Fruit fly (Drosophila melanogaster): ENCODE results near the gene CG42450.

The CG42450 gene

DNA sequence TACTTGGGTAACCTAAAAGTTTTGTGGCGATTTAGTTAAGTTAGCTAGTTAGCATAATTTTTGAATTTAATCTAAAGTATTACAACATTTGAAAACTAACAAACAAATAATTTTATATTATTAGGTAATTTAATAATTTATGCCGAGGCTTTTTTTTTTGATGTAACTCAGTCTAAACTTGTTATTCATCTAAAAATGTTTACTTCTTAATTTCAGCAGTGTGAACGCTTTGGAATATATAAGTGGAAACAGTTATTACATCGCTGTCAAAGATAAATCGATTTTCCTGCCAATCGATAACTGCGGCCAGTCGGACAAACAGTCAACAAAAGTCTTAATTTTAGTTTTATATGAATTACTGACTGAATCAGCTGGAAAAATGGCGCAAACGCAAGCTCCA, 44.8 kb downstream of the CG42450 start, which contains the start of gene Usp39 (continued):
- TF ChIP-seq Ada2b (GFP tag; IDR thresholded peaks at IDR 0.05) (no peak), CG6854 (GFP tag; optimal IDR thresholded peaks at IDR 0.05) (no peak), chif (GFP tag; optimal IDR thresholded peaks at IDR 0.05) (no peak), CG6791 (GFP tag; IDR thresholded peaks at IDR 0.05; ENCODE audit: partially characterized antibody) (peak; percentile 82), CG17612 (GFP tag; IDR thresholded peaks at IDR 0.05) (no peak), hb (GFP tag; IDR thresholded peaks at IDR 0.05; ENCODE audit: partially characterized antibody) (0 out of 3 replicates have a peak, but pooled peaks have one; percentile 53), D19A (tag; optimal IDR thresholded peaks at IDR 0.05) (no peak), sima (GFP tag; optimal IDR thresholded peaks at IDR 0.05) (no peak), gfzf (GFP tag; optimal IDR thresholded peaks at IDR 0.05) (peak; percentile 15), CG8388 (GFP tag; optimal IDR thresholded peaks at IDR 0.05) (no peak), CG6813 (GFP tag; optimal IDR thresholded peaks at IDR 0.05) (no peak), her (GFP tag; optimal IDR thresholded peaks at IDR 0.05) (no peak), H15 (GFP tag; IDR thresholded peaks at IDR 0.05) (no peak), Oaz (GFP tag; IDR thresholded peaks at IDR 0.05) (no peak), CG10366 (GFP tag; IDR thresholded peaks at IDR 0.05) (peak; percentile 18; the same call in 1 of the 2 replicates), lola (GFP tag; optimal IDR thresholded peaks at IDR 0.05) (peak in 1 of 3 experiments; percentile 8), CG1602 (GFP tag; optimal IDR thresholded peaks at IDR 0.05) (peak; percentile 18), sr (GFP tag; IDR thresholded peaks at IDR 0.05) (no peak), da (GFP tag; optimal IDR thresholded peaks at IDR 0.05) (no peak), CG11247 (GFP tag; IDR thresholded peaks at IDR 0.05) (no peak), CG14710 (tag; optimal IDR thresholded peaks at IDR 0.05) (peak; percentile 68), CG10274 (GFP tag; optimal IDR thresholded peaks at IDR 0.05) (no peak), dmrt11E (tag; optimal IDR thresholded peaks at IDR 0.05) (peak; percentile 26), Sry-δ (GFP tag; optimal IDR thresholded peaks at IDR 0.05) (peak; percentile 47), Mes4 (GFP tag; optimal IDR thresholded peaks at IDR 0.05) (no peak), disco-r (GFP tag; optimal IDR thresholded peaks at IDR 0.05) (no peak), CoRest (tag; optimal IDR thresholded peaks at IDR 0.05) (peak; percentile 46), CG15073 (GFP tag; optimal IDR thresholded peaks at IDR 0.05) (no peak), az2 (GFP tag; optimal IDR thresholded peaks at IDR 0.05) (peak; percentile 31), CG11696 (GFP tag; IDR thresholded peaks at IDR 0.05) (no peak), croc (GFP tag; conservative IDR thresholded peaks at IDR 0.05) (no peak), CG13894 (tag; optimal IDR thresholded peaks at IDR 0.05) (no peak), dpn (GFP tag; optimal IDR thresholded peaks at IDR 0.05) (peak in 1 of 2 experiments; percentile 2), CG1529 (GFP tag; optimal IDR thresholded peaks at IDR 0.05) (no peak), CG8924 (tag; optimal IDR thresholded peaks at IDR 0.05) (no peak), wdn (GFP tag; IDR thresholded peaks at IDR 0.05) (no peak), CG13775 (GFP tag; optimal IDR thresholded peaks at IDR 0.05) (no peak), CG4328 (GFP tag; optimal IDR thresholded peaks at IDR 0.05) (no peak), CG17385 (GFP tag; optimal IDR thresholded peaks at IDR 0.05) (no peak)

DNA sequence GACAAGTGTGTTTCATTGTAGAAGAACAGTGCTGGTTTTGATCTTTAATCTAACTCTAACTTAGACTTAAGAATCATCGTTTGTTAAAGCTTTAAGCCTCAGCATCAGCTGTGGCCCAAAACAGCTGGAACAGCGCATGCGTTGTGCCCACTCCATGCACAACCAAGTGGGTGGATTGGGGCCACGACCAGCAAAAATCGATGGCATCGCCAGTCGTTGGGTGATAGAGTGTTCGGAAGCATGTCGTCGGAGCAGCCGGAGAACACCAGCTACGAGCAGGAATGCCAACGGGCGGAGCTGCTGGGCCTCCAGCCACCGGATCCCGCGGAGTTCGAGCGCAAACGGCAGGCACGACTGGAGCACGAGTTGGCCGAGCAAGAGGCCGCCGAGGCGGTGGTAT, 47.0 kb downstream of the CG42450 start, which contains the start of gene CG32544:
Gene CG32544 (plus strand): TSS at position 211 of the 400 bp plus-strand sequence.
- no peak for TF ChIP-seq da (GFP tag; optimal IDR thresholded peaks at IDR 0.05)
- TF ChIP-seq CG3838 (GFP tag; optimal IDR thresholded peaks at IDR 0.05): no peak
- no peak for TF ChIP-seq Xrp1 (GFP tag; IDR thresholded peaks at IDR 0.05)
- TF ChIP-seq psq (GFP tag; optimal IDR thresholded peaks at IDR 0.05): no peak
- TF ChIP-seq Hand (GFP tag; optimal IDR thresholded peaks at IDR 0.05): no peak
- peak; percentile 9 for TF ChIP-seq Med (GFP tag)
- no peak for TF ChIP-seq E2f2 (GFP tag; IDR thresholded peaks at IDR 0.05)
- no peak for TF ChIP-seq CG33213 (GFP tag; optimal IDR thresholded peaks at IDR 0.05)
- TF ChIP-seq CG13775 (GFP tag; optimal IDR thresholded peaks at IDR 0.05): no peak
- no peak for TF ChIP-seq tx (GFP tag; optimal IDR thresholded peaks at IDR 0.05)
- no peak for TF ChIP-seq CG2875 (GFP tag; optimal IDR thresholded peaks at IDR 0.05)
- TF ChIP-seq Deaf1 (tag; optimal IDR thresholded peaks at IDR 0.05): peak; percentile 74
- 0 out of 2 replicates have a peak, but pooled peaks have one; percentile 17 for TF ChIP-seq MBD-R2 (GFP tag; IDR thresholded peaks at IDR 0.05)
- TF ChIP-seq ewg (GFP tag; optimal IDR thresholded peaks at IDR 0.05): peak; percentile 82
- no peak for TF ChIP-seq row (GFP tag; IDR thresholded peaks at IDR 0.05)
- TF ChIP-seq CG15479 (GFP tag; optimal IDR thresholded peaks at IDR 0.05): no peak
